Fruit fly (Drosophila melanogaster) whole organism, embryonic: Measurements from ENCODE around the gene Pino.

Experiments
- Atf3 ChIP-seq: fragments of 200-800 bp; sonication (Bioruptor generic); optimal IDR thresholded peaks from 3 replicates; lab custom pipeline; 2016; ENCODE audit warnings: missing biosample characterization, missing genetic modification characterization
- Bdp1 ChIP-seq: fragments of 200-800 bp; sonication (Bioruptor generic); optimal IDR thresholded peaks from 3 replicates; lab custom pipeline; 2016; ENCODE audit warnings: missing biosample characterization, missing genetic modification characterization
- CG10543 ChIP-seq: fragments of 200-800 bp; sonication (Bioruptor generic); optimal IDR thresholded peaks from 3 replicates; lab custom pipeline; 2017; ENCODE audit warnings: missing biosample characterization, mild to moderate bottlenecking, missing genetic modification characterization, moderate library complexity
- CG11695 ChIP-seq: fragments of 200-800 bp; sonication (Bioruptor generic); IDR thresholded peaks from 3 replicates; pipeline ENCODE4 v1.3.6; 2022; ENCODE audit warnings: missing biosample characterization, missing genetic modification characterization
- CG14860 ChIP-seq: fragments of 200-800 bp; sonication (Bioruptor generic); IDR thresholded peaks from 3 replicates; pipeline ENCODE4 v1.3.6; 2022; ENCODE audit warnings: missing biosample characterization, missing genetic modification characterization; ENCODE audit not compliant: partially characterized antibody
- CG15269 ChIP-seq: fragments of 200-800 bp; sonication (Bioruptor generic); optimal IDR thresholded peaks from 2 replicates; lab custom pipeline; 2018; ENCODE audit warnings: missing biosample characterization, mild to moderate bottlenecking, missing genetic modification characterization, moderate library complexity
- CG15479 ChIP-seq: fragments of 200-800 bp; sonication (Bioruptor generic); optimal IDR thresholded peaks from 3 replicates; lab custom pipeline; 2019; ENCODE audit warnings: missing biosample characterization, mild to moderate bottlenecking, missing genetic modification characterization, moderate library complexity
- CG1647 ChIP-seq: fragments of 200-800 bp; sonication (Bioruptor generic); optimal IDR thresholded peaks from 3 replicates; lab custom pipeline; 2016; ENCODE audit warnings: missing biosample characterization, missing genetic modification characterization
- CG16813 ChIP-seq: fragments of 200-800 bp; sonication (Bioruptor generic); IDR thresholded peaks from 3 replicates; pipeline ENCODE4 v1.3.6; 2022; ENCODE audit warnings: missing biosample characterization, missing genetic modification characterization; ENCODE audit not compliant: partially characterized antibody
- CG18764 ChIP-seq: fragments of 200-800 bp; sonication (Bioruptor generic); optimal IDR thresholded peaks from 3 replicates; lab custom pipeline; 2016; ENCODE audit warnings: missing biosample characterization, missing genetic modification characterization
- CG2129 ChIP-seq: fragments of 200-800 bp; sonication (Bioruptor generic); IDR thresholded peaks from 2 replicates; pipeline ENCODE4 v1.3.6; 2022; ENCODE audit warnings: missing biosample characterization, missing genetic modification characterization; ENCODE audit not compliant: partially characterized antibody
- CG3995 ChIP-seq: fragments of 200-800 bp; sonication (Bioruptor generic); optimal IDR thresholded peaks from 3 replicates; lab custom pipeline; 2016; ENCODE audit warnings: missing biosample characterization, missing genetic modification characterization
- CG6765 ChIP-seq: fragments of 200-800 bp; sonication (Bioruptor generic); optimal IDR thresholded peaks from 3 replicates; lab custom pipeline; 2017; ENCODE audit warnings: missing biosample characterization, mild to moderate bottlenecking, missing genetic modification characterization
- CG7987 ChIP-seq: fragments of 200-800 bp; sonication (Bioruptor generic); optimal IDR thresholded peaks from 2 replicates; lab custom pipeline; 2018; ENCODE audit warnings: missing biosample characterization, mild to moderate bottlenecking, missing genetic modification characterization, moderate library complexity
- CG8388 ChIP-seq: fragments of 200-800 bp; sonication (Bioruptor generic); optimal IDR thresholded peaks from 2 replicates; lab custom pipeline; 2019; ENCODE audit warnings: missing biosample characterization, mild to moderate bottlenecking, missing genetic modification characterization, moderate library complexity
- CTCF ChIP-seq: fragments of 200-800 bp; sonication (Bioruptor generic); optimal IDR thresholded peaks from 2 replicates; lab custom pipeline; 2017; ENCODE audit warnings: missing biosample characterization, mild to moderate bottlenecking, missing genetic modification characterization, moderate library complexity
- Dad ChIP-seq: fragments of 200-800 bp; sonication (Bioruptor generic); optimal IDR thresholded peaks from 3 replicates; lab custom pipeline; 2016; ENCODE audit warnings: missing biosample characterization, missing genetic modification characterization
- HLH54F ChIP-seq: fragments of 200-800 bp; sonication (Bioruptor generic); optimal IDR thresholded peaks from 3 replicates; lab custom pipeline; 2016; ENCODE audit warnings: missing biosample characterization, missing genetic modification characterization
- Hr3 ChIP-seq: fragments of 200-800 bp; sonication (Bioruptor generic); optimal IDR thresholded peaks from 3 replicates; lab custom pipeline; 2016; ENCODE audit warnings: missing biosample characterization, missing genetic modification characterization
- NC2α ChIP-seq: fragments of 200-800 bp; sonication (Bioruptor generic); optimal IDR thresholded peaks from 2 replicates; lab custom pipeline; 2016; ENCODE audit warnings: missing biosample characterization, missing genetic modification characterization
- Nf-YA ChIP-seq: fragments of 200-800 bp; sonication (Bioruptor generic); IDR thresholded peaks from 2 replicates; pipeline ENCODE4 v1.3.6; 2022; ENCODE audit warnings: missing biosample characterization, missing genetic modification characterization
- NfI ChIP-seq: fragments of 200-800 bp; sonication (Bioruptor generic); optimal IDR thresholded peaks from 3 replicates; lab custom pipeline; 2018; ENCODE audit warnings: missing biosample characterization, mild to moderate bottlenecking, missing genetic modification characterization, moderate library complexity
- Trl ChIP-seq, 3 experiments: fragments of >200 bp in 2 of 3; fragments of 200-800 bp in 1 of 3; sonication (Bioruptor generic) in 1 of 3; optimal IDR thresholded peaks; 2 replicates in 1 of 3; 3 replicates in 2 of 3; lab custom pipeline; 2016 to 2017; ENCODE audit warnings: missing biosample characterization in 1 of 3, missing genetic modification characterization in 1 of 3
- Usf ChIP-seq: fragments of 200-800 bp; sonication (Bioruptor generic); optimal IDR thresholded peaks from 2 replicates; lab custom pipeline; 2017; ENCODE audit warnings: missing genotype, missing biosample characterization, missing genetic modification characterization
- abd-A ChIP-seq: fragments of 200-800 bp; sonication (Bioruptor generic); optimal IDR thresholded peaks from 3 replicates; lab custom pipeline; 2019; ENCODE audit warnings: missing biosample characterization, mild to moderate bottlenecking, missing genetic modification characterization, moderate library complexity
- al ChIP-seq: fragments of 200-800 bp; sonication (Bioruptor generic); IDR thresholded peaks from 2 replicates; pipeline ENCODE4 v1.3.6; 2022; ENCODE audit warnings: missing biosample characterization, missing genetic modification characterization
- croc ChIP-seq: fragments of 200-800 bp; sonication (Bioruptor generic); conservative IDR thresholded peaks from 3 replicates; pipeline ENCODE4 v1.3.6; 2022; ENCODE audit warnings: missing biosample characterization, missing genetic modification characterization
- crol ChIP-seq: fragments of 200-800 bp; sonication (Bioruptor generic); IDR thresholded peaks from 2 replicates; pipeline ENCODE4 v1.3.6; 2022; ENCODE audit warnings: missing biosample characterization, missing genetic modification characterization
- dimm ChIP-seq: fragments of 200-800 bp; sonication (Bioruptor generic); IDR thresholded peaks from 2 replicates; pipeline ENCODE4 v1.3.6; 2022; ENCODE audit warnings: missing biosample characterization, missing genetic modification characterization
- ems ChIP-seq: fragments of 200-800 bp; sonication (Bioruptor generic); optimal IDR thresholded peaks from 3 replicates; lab custom pipeline; 2016; ENCODE audit warnings: missing biosample characterization, missing genetic modification characterization
- fd102C ChIP-seq: fragments of 200-800 bp; sonication (Bioruptor generic); optimal IDR thresholded peaks from 2 replicates; lab custom pipeline; 2018; ENCODE audit warnings: missing biosample characterization, mild to moderate bottlenecking, missing genetic modification characterization, moderate library complexity
- fd3F ChIP-seq: fragments of 200-800 bp; sonication (Bioruptor generic); optimal IDR thresholded peaks from 2 replicates; lab custom pipeline; 2018; ENCODE audit warnings: missing biosample characterization, mild to moderate bottlenecking, missing genetic modification characterization, moderate library complexity
- ftz-f1 ChIP-seq: fragments of 200-800 bp; sonication (Bioruptor generic); optimal IDR thresholded peaks from 2 replicates; lab custom pipeline; 2016; ENCODE audit warnings: missing biosample characterization, missing genetic modification characterization
- gcm2 ChIP-seq: fragments of 200-800 bp; sonication (Bioruptor generic); optimal IDR thresholded peaks from 2 replicates; lab custom pipeline; 2016; ENCODE audit warnings: missing biosample characterization, missing genetic modification characterization
- gro ChIP-seq: fragments of 200-800 bp; sonication (Bioruptor generic); optimal IDR thresholded peaks from 2 replicates; lab custom pipeline; 2016; ENCODE audit warnings: missing biosample characterization, missing genetic modification characterization
- gt ChIP-seq: fragments of 200-800 bp; sonication (Bioruptor generic); IDR thresholded peaks from 2 replicates; pipeline ENCODE4 v1.3.6; 2022; ENCODE audit warnings: missing biosample characterization, missing genetic modification characterization
- klu ChIP-seq: fragments of 200-800 bp; sonication (Bioruptor generic); IDR thresholded peaks from 2 replicates; pipeline ENCODE4 v1.3.6; 2022; ENCODE audit warnings: missing biosample characterization, missing genetic modification characterization
- luna ChIP-seq: fragments of 200-800 bp; sonication (Bioruptor generic); optimal IDR thresholded peaks from 2 replicates; lab custom pipeline; 2016; ENCODE audit warnings: missing biosample characterization, missing genetic modification characterization
- nerfin-1 ChIP-seq: fragments of 200-800 bp; sonication (Bioruptor generic); optimal IDR thresholded peaks from 3 replicates; lab custom pipeline; 2019; ENCODE audit warnings: missing biosample characterization, mild to moderate bottlenecking, missing genetic modification characterization, moderate library complexity
- nerfin-2 ChIP-seq: fragments of 200-800 bp; sonication (Bioruptor generic); IDR thresholded peaks from 2 replicates; pipeline ENCODE4 v1.3.6; 2022; ENCODE audit warnings: missing biosample characterization, missing genetic modification characterization; ENCODE audit not compliant: partially characterized antibody
- org-1 ChIP-seq: fragments of 200-800 bp; sonication (Bioruptor generic); optimal IDR thresholded peaks from 2 replicates; lab custom pipeline; 2017; ENCODE audit warnings: missing biosample characterization, missing genetic modification characterization
- p53 ChIP-seq: fragments of 200-800 bp; sonication (Bioruptor generic); optimal IDR thresholded peaks from 2 replicates; lab custom pipeline; 2016; ENCODE audit warnings: missing biosample characterization, missing genetic modification characterization
- pzg ChIP-seq: fragments of 200-800 bp; sonication (Bioruptor generic); optimal IDR thresholded peaks from 3 replicates; lab custom pipeline; 2018; ENCODE audit warnings: missing biosample characterization, mild to moderate bottlenecking, missing genetic modification characterization, moderate library complexity
- rib ChIP-seq: fragments of 200-800 bp; sonication (Bioruptor generic); IDR thresholded peaks from 2 replicates; pipeline ENCODE4 v1.3.6; 2022; ENCODE audit warnings: missing biosample characterization, missing genetic modification characterization
- shn ChIP-seq: fragments of 200-800 bp; sonication (Bioruptor generic); optimal IDR thresholded peaks from 3 replicates; lab custom pipeline; 2016; ENCODE audit warnings: missing biosample characterization, missing genetic modification characterization
- sqz ChIP-seq: fragments of 200-800 bp; sonication (Bioruptor generic); optimal IDR thresholded peaks from 3 replicates; lab custom pipeline; 2018; ENCODE audit warnings: missing biosample characterization, mild to moderate bottlenecking, missing genetic modification characterization
- sr ChIP-seq: fragments of 200-800 bp; sonication (Bioruptor generic); IDR thresholded peaks from 3 replicates; pipeline ENCODE4 v1.3.6; 2022; ENCODE audit warnings: missing biosample characterization, missing genetic modification characterization
- tap ChIP-seq: fragments of 200-800 bp; optimal IDR thresholded peaks from 3 replicates; lab custom pipeline; 2019; ENCODE audit warnings: missing biosample characterization, mild to moderate bottlenecking, missing genetic modification characterization, moderate library complexity
- tin ChIP-seq: fragments of 200-800 bp; sonication (Bioruptor generic); optimal IDR thresholded peaks from 3 replicates; lab custom pipeline; 2016; ENCODE audit warnings: missing biosample characterization, missing genetic modification characterization
- trem ChIP-seq: fragments of 200-800 bp; optimal IDR thresholded peaks from 3 replicates; lab custom pipeline; 2019; ENCODE audit warnings: missing biosample characterization, mild to moderate bottlenecking, missing genetic modification characterization, moderate library complexity
- tx ChIP-seq: fragments of 200-800 bp; sonication (Bioruptor generic); optimal IDR thresholded peaks from 2 replicates; lab custom pipeline; 2016; ENCODE audit warnings: missing biosample characterization, missing genetic modification characterization
- wdn ChIP-seq: fragments of 200-800 bp; sonication (Bioruptor generic); IDR thresholded peaks from 2 replicates; pipeline ENCODE4 v1.3.6; 2022; ENCODE audit warnings: missing biosample characterization, missing genetic modification characterization

The Pino gene

dm6 chr2L:1070941-1071340 is 57.8 kb downstream of the Pino start (continued):
- no peak for TF ChIP-seq CG14860
- TF ChIP-seq nerfin-1: no peak
- no peak for TF ChIP-seq CG18764 (GFP tag; lab: Kevin White, UChicago)
- TF ChIP-seq luna (GFP tag; lab: Kevin White, UChicago): no peak
- no peak for TF ChIP-seq dimm (GFP tag; lab: Robert Waterston, UW)
- no peak; the same call in 1 of the 2 replicates for TF ChIP-seq crol (GFP tag; lab: Robert Waterston, UW)
- TF ChIP-seq CG16813 (GFP tag; lab: Robert Waterston, UW): no peak
- no peak for TF ChIP-seq sqz (GFP tag; lab: Kevin White, UChicago)
- TF ChIP-seq Dad: no peak
- peak; percentile 4 for TF ChIP-seq CG10543 (GFP tag; lab: Kevin White, UChicago)
- no peak for TF ChIP-seq CG2129 (GFP tag; lab: Robert Waterston, UW)
- TF ChIP-seq CG3995 (GFP tag; lab: Kevin White, UChicago): no peak
- no peak for TF ChIP-seq tap (tag; lab: Kevin White, UChicago)
- TF ChIP-seq CG7987 (GFP tag; lab: Kevin White, UChicago): no peak
- TF ChIP-seq NC2α: no peak
- TF ChIP-seq gcm2 (GFP tag; lab: Kevin White, UChicago): no peak
- TF ChIP-seq CTCF: no peak
- no peak for TF ChIP-seq tx (GFP tag; lab: Kevin White, UChicago)
- no peak for TF ChIP-seq CG6765 (GFP tag; lab: Kevin White, UChicago)
- no peak for TF ChIP-seq CG15269 (tag; lab: Kevin White, UChicago)
- no peak for TF ChIP-seq sr (GFP tag; lab: Robert Waterston, UW)
- TF ChIP-seq NfI (GFP tag; lab: Kevin White, UChicago): peak; percentile 4
- TF ChIP-seq tin (GFP tag; lab: Kevin White, UChicago): peak; percentile 29
- no peak for TF ChIP-seq Hr3
- TF ChIP-seq al (GFP tag; lab: Robert Waterston, UW): peak; percentile 27; the same call in 1 of the 2 replicates
- TF ChIP-seq Trl (optimal IDR thresholded peaks at IDR 0.05; lab: Kevin White, UChicago): no peak
- TF ChIP-seq Trl (GFP tag; optimal IDR thresholded peaks at IDR 0.05; lab: Kevin White, UChicago): peak; percentile 6
- TF ChIP-seq gro (GFP tag; lab: Kevin White, UChicago): no peak
- no peak for TF ChIP-seq abd-A (tag; lab: Kevin White, UChicago)
- TF ChIP-seq trem: no peak
- TF ChIP-seq Bdp1 (GFP tag; lab: Kevin White, UChicago): no peak
- no peak for TF ChIP-seq Atf3 (GFP tag; lab: Kevin White, UChicago)
- TF ChIP-seq rib (GFP tag; lab: Robert Waterston, UW): 0 out of 2 replicates have a peak, but pooled peaks have one; percentile 30
- no peak for TF ChIP-seq nerfin-2 (GFP tag; lab: Robert Waterston, UW)
- TF ChIP-seq klu (GFP tag; lab: Robert Waterston, UW): no peak
- TF ChIP-seq croc: no peak
- 0 out of 3 replicates have a peak, but pooled peaks have one; percentile 39 for TF ChIP-seq CG11695 (GFP tag; lab: Robert Waterston, UW)
- no peak for TF ChIP-seq ems
- no peak for TF ChIP-seq shn (GFP tag; lab: Kevin White, UChicago)
- TF ChIP-seq Nf-YA (GFP tag; lab: Robert Waterston, UW): no peak
- no peak for TF ChIP-seq pzg
- TF ChIP-seq fd3F: no peak
- no peak for TF ChIP-seq org-1 (GFP tag; lab: Kevin White, UChicago)
- no peak for TF ChIP-seq CG15479 (GFP tag; lab: Kevin White, UChicago)
- TF ChIP-seq Usf (GFP tag; lab: Kevin White, UChicago): no peak
- no peak for TF ChIP-seq fd102C (GFP tag; lab: Kevin White, UChicago)
- TF ChIP-seq HLH54F (GFP tag; lab: Kevin White, UChicago): no peak
- TF ChIP-seq CG1647 (GFP tag; lab: Kevin White, UChicago): no peak
- TF ChIP-seq p53 (GFP tag; lab: Kevin White, UChicago): no peak
- TF ChIP-seq CG8388: no peak
- no peak for TF ChIP-seq wdn
- TF ChIP-seq gt (GFP tag; lab: Robert Waterston, UW): no peak
- TF ChIP-seq ftz-f1 (GFP tag; lab: Kevin White, UChicago): no peak
